Worm (Caenorhabditis elegans): ENCODE measurements around the gene F31F4.17.

ce11 chrV:660210-660609 is at the start of gene F31F4.17:
- no peak for TF ChIP-seq tbx-2 (tag; optimal IDR thresholded peaks at IDR 0.05)
- no peak for TF ChIP-seq hlh-15 (tag; optimal IDR thresholded peaks at IDR 0.05)
- no peak for TF ChIP-seq rnt-1 (tag; optimal IDR thresholded peaks at IDR 0.05)
- TF ChIP-seq C08G9.2 (tag; optimal IDR thresholded peaks at IDR 0.05) = no peak
- TF ChIP-seq zip-5 (tag; optimal IDR thresholded peaks at IDR 0.05) = no peak
- no peak for TF ChIP-seq pqm-1 (tag; optimal IDR thresholded peaks at IDR 0.05)
- no peak for TF ChIP-seq ama-1 (optimal IDR thresholded peaks at IDR 0.05)
- TF ChIP-seq unc-86 (tag; optimal IDR thresholded peaks at IDR 0.05) = no peak
- TF ChIP-seq pha-2 (tag; optimal IDR thresholded peaks at IDR 0.05) = no peak
- no peak for TF ChIP-seq unc-42 (tag; optimal IDR thresholded peaks at IDR 0.05)
- TF ChIP-seq madf-2 (tag; optimal IDR thresholded peaks at IDR 0.05) = no peak
- TF ChIP-seq nhr-11 (tag; optimal IDR thresholded peaks at IDR 0.05) = no peak

Data from whole organism, late embryonic.